Fruit fly (Drosophila melanogaster): ENCODE data around the gene ND-B14.5A.
A peak's percentile ranks its signal among the peaks of the same experiment; 100 is the strongest.

Gene ND-B14.5A

dm6 chrX:2141854-2142216, 30.5 kb upstream of the ND-B14.5A start (continued):
- TF ChIP-seq GATAe (GFP tag; conservative IDR thresholded peaks at IDR 0.05) (0 out of 2 replicates have a peak, but pooled peaks have one; percentile 12), fd64A (GFP tag; optimal IDR thresholded peaks at IDR 0.05) (peak; percentile 71), CG11398 (GFP tag; optimal IDR thresholded peaks at IDR 0.05) (peak; percentile 61), row (GFP tag; IDR thresholded peaks at IDR 0.05) (peak; percentile 74), tll (GFP tag; optimal IDR thresholded peaks at IDR 0.05) (no peak), ftz-f1 (GFP tag; optimal IDR thresholded peaks at IDR 0.05) (no peak), CG31441 (GFP tag; IDR thresholded peaks at IDR 0.05) (peak; percentile 47), Oli (tag; optimal IDR thresholded peaks at IDR 0.05) (peak; percentile 45), lmd (GFP tag; IDR thresholded peaks at IDR 0.05) (peak; percentile 38; the same call in 1 of the 2 replicates), nmo (GFP tag; optimal IDR thresholded peaks at IDR 0.05) (peak; percentile 25), CG3163 (GFP tag; optimal IDR thresholded peaks at IDR 0.05) (no peak), dysf (GFP tag; IDR thresholded peaks at IDR 0.05) (peak; percentile 40; the same call in 1 of the 3 replicates), CG8359 (GFP tag; optimal IDR thresholded peaks at IDR 0.05; ENCODE audit: borderline replicate concordance) (peak; percentile 5), CG6654 (GFP tag; optimal IDR thresholded peaks at IDR 0.05) (no peak), Dad (GFP tag; optimal IDR thresholded peaks at IDR 0.05) (no peak), CG11696 (GFP tag; IDR thresholded peaks at IDR 0.05) (0 out of 2 replicates have a peak, but pooled peaks have one; percentile 7), YL-1 (GFP tag; optimal IDR thresholded peaks at IDR 0.05) (peak; percentile 25), CG9727 (GFP tag; optimal IDR thresholded peaks at IDR 0.05) (no peak), run (tag; optimal IDR thresholded peaks at IDR 0.05) (no peak), CG12236 (GFP tag; optimal IDR thresholded peaks at IDR 0.05) (no peak), CG2202 (tag; optimal IDR thresholded peaks at IDR 0.05) (peak; percentile 4), ATbp (GFP tag; optimal IDR thresholded peaks at IDR 0.05) (peak; percentile 85), CG16813 (GFP tag; IDR thresholded peaks at IDR 0.05; ENCODE audit: partially characterized antibody) (no peak), H2.0 (GFP tag; IDR thresholded peaks at IDR 0.05) (no peak), CG10209 (GFP tag; optimal IDR thresholded peaks at IDR 0.05) (peak; percentile 55), maf-S (GFP tag; optimal IDR thresholded peaks at IDR 0.05) (no peak), CG18262 (tag; optimal IDR thresholded peaks at IDR 0.05) (peak; percentile 38), D19A (tag; optimal IDR thresholded peaks at IDR 0.05) (peak; percentile 17), Hr78 (GFP tag; optimal IDR thresholded peaks at IDR 0.05) (peak in 1 of 2 experiments; percentile 15), shn (GFP tag; optimal IDR thresholded peaks at IDR 0.05) (no peak), lab (GFP tag; optimal IDR thresholded peaks at IDR 0.05) (peak; percentile 69), CG30403 (GFP tag; optimal IDR thresholded peaks at IDR 0.05) (peak; percentile 48), CG9437 (GFP tag; optimal IDR thresholded peaks at IDR 0.05) (peak; percentile 73), Meics (GFP tag; optimal IDR thresholded peaks at IDR 0.05) (peak; percentile 57), CG34376 (GFP tag; optimal IDR thresholded peaks at IDR 0.05) (peak; percentile 55), CG17912 (GFP tag; optimal IDR thresholded peaks at IDR 0.05) (peak; percentile 79), slp2 (GFP tag; optimal IDR thresholded peaks at IDR 0.05) (peak; percentile 3), CG42726 (GFP tag; IDR thresholded peaks at IDR 0.05; ENCODE audit: partially characterized antibody) (no peak), CG8089 (GFP tag; optimal IDR thresholded peaks at IDR 0.05) (peak; percentile 16), CG3847 (GFP tag; IDR thresholded peaks at IDR 0.05) (no peak), tna (GFP tag; IDR thresholded peaks at IDR 0.05; ENCODE audit: partially characterized antibody) (no peak), Asciz (GFP tag; optimal IDR thresholded peaks at IDR 0.05) (peak; percentile 61), CG6765 (GFP tag; optimal IDR thresholded peaks at IDR 0.05) (peak; percentile 30), CG7839 (tag; optimal IDR thresholded peaks at IDR 0.05) (peak; percentile 51), al (GFP tag; IDR thresholded peaks at IDR 0.05) (peak; percentile 26; the same call in 1 of the 2 replicates), Myb (GFP tag; optimal IDR thresholded peaks at IDR 0.05) (no peak), en (GFP tag; optimal IDR thresholded peaks at IDR 0.05) (no peak), Hey (tag; optimal IDR thresholded peaks at IDR 0.05) (peak; percentile 66), HLH4C (GFP tag; IDR thresholded peaks at IDR 0.05; ENCODE audit: partially characterized antibody) (no peak), kah (GFP tag; optimal IDR thresholded peaks at IDR 0.05) (peak; percentile 79)
